Fruit fly (Drosophila melanogaster) whole organism, embryonic: ENCODE data around the gene Cpr64Ab.

Source experiments
- Adf1 ChIP-seq: fragments of 200-800 bp; sonication (Bioruptor generic); IDR thresholded peaks from 2 replicates; pipeline ENCODE4 v1.3.6; 2022; ENCODE audit warnings: missing biosample characterization, missing genetic modification characterization
- BEAF-32 ChIP-seq: fragments of 200-800 bp; sonication (Bioruptor generic); optimal IDR thresholded peaks from 3 replicates; lab custom pipeline; 2017; ENCODE audit warnings: missing biosample characterization, missing genetic modification characterization, mild to moderate bottlenecking, moderate library complexity, missing genetic modification reagents
- Bgb ChIP-seq: fragments of 200-800 bp; sonication (Bioruptor generic); IDR thresholded peaks from 2 replicates; pipeline ENCODE4 v1.3.6; 2022; ENCODE audit warnings: missing biosample characterization, missing genetic modification characterization; ENCODE audit not compliant: partially characterized antibody
- Blimp-1 ChIP-seq: fragments of 200-800 bp; sonication (Bioruptor generic); optimal IDR thresholded peaks from 3 replicates; lab custom pipeline; 2018; ENCODE audit warnings: missing biosample characterization, missing genetic modification characterization, mild to moderate bottlenecking, moderate library complexity, missing genetic modification reagents
- CG11504 ChIP-seq: fragments of 200-800 bp; sonication (Bioruptor generic); optimal IDR thresholded peaks from 3 replicates; lab custom pipeline; 2019; ENCODE audit warnings: missing biosample characterization, mild to moderate bottlenecking, missing genetic modification characterization, moderate library complexity
- CG11696 ChIP-seq: fragments of 200-800 bp; sonication (Bioruptor generic); IDR thresholded peaks from 2 replicates; pipeline ENCODE4 v1.3.6; 2022; ENCODE audit warnings: missing biosample characterization, missing genetic modification characterization
- CG15514 ChIP-seq: fragments of 200-800 bp; sonication (Bioruptor generic); optimal IDR thresholded peaks from 3 replicates; lab custom pipeline; 2017; ENCODE audit warnings: missing biosample characterization, missing genetic modification characterization, mild to moderate bottlenecking, moderate library complexity, missing genetic modification reagents
- CG15601 ChIP-seq: fragments of 200-800 bp; sonication (Bioruptor generic); optimal IDR thresholded peaks from 3 replicates; lab custom pipeline; 2019; ENCODE audit warnings: missing biosample characterization, mild to moderate bottlenecking, missing genetic modification characterization, moderate library complexity
- CG16813 ChIP-seq: fragments of 200-800 bp; sonication (Bioruptor generic); IDR thresholded peaks from 3 replicates; pipeline ENCODE4 v1.3.6; 2022; ENCODE audit warnings: missing biosample characterization, missing genetic modification characterization; ENCODE audit not compliant: partially characterized antibody
- CG16863 ChIP-seq: fragments of 200-800 bp; sonication (Bioruptor generic); optimal IDR thresholded peaks from 3 replicates; lab custom pipeline; 2016; ENCODE audit warnings: missing biosample characterization, missing genetic modification characterization
- CG18011 ChIP-seq: fragments of 200-800 bp; sonication (Bioruptor generic); optimal IDR thresholded peaks from 2 replicates; lab custom pipeline; 2017; ENCODE audit warnings: missing biosample characterization, missing genetic modification characterization, mild to moderate bottlenecking, moderate library complexity, missing genotype
- CG32767 ChIP-seq: fragments of 200-800 bp; sonication (Bioruptor generic); IDR thresholded peaks from 2 replicates; pipeline ENCODE4 v1.3.6; 2022; ENCODE audit warnings: missing biosample characterization, missing genetic modification characterization
- CG43689 ChIP-seq: fragments of 200-800 bp; sonication (Bioruptor generic); IDR thresholded peaks from 2 replicates; pipeline ENCODE4 v1.3.6; 2022; ENCODE audit warnings: missing biosample characterization, missing genetic modification characterization
- CG6813 ChIP-seq: fragments of 200-800 bp; sonication (Bioruptor generic); optimal IDR thresholded peaks from 2 replicates; lab custom pipeline; 2017; ENCODE audit warnings: missing biosample characterization, missing genetic modification characterization, mild to moderate bottlenecking, moderate library complexity, missing genetic modification reagents
- CG8281 ChIP-seq: fragments of 200-800 bp; sonication (Bioruptor generic); optimal IDR thresholded peaks from 2 replicates; lab custom pipeline; 2018; ENCODE audit warnings: missing biosample characterization, mild to moderate bottlenecking, missing genetic modification characterization, moderate library complexity
- CG9817 ChIP-seq: fragments of 200-800 bp; sonication (Bioruptor generic); optimal IDR thresholded peaks from 2 replicates; lab custom pipeline; 2018; ENCODE audit warnings: missing biosample characterization, mild to moderate bottlenecking, missing genetic modification characterization, moderate library complexity
- CG9932 ChIP-seq: fragments of 200-800 bp; sonication (Bioruptor generic); IDR thresholded peaks from 2 replicates; pipeline ENCODE4 v1.3.6; 2022; ENCODE audit warnings: missing biosample characterization, missing genetic modification characterization
- Dbx ChIP-seq: fragments of 200-800 bp; sonication (Bioruptor generic); IDR thresholded peaks from 3 replicates; pipeline ENCODE4 v1.3.6; 2022; ENCODE audit warnings: missing biosample characterization, missing genetic modification characterization
- Deaf1 ChIP-seq: fragments of 200-800 bp; optimal IDR thresholded peaks from 3 replicates; lab custom pipeline; 2019; ENCODE audit warnings: missing biosample characterization, mild to moderate bottlenecking, missing genetic modification characterization, moderate library complexity
- Dref ChIP-seq: fragments of 200-800 bp; sonication (Bioruptor generic); IDR thresholded peaks from 2 replicates; pipeline ENCODE4 v1.3.6; 2022; ENCODE audit warnings: missing biosample characterization, missing genetic modification characterization
- Ets97D ChIP-seq: fragments of 200-800 bp; sonication (Bioruptor generic); optimal IDR thresholded peaks from 3 replicates; lab custom pipeline; 2016; ENCODE audit warnings: missing biosample characterization, missing genetic modification characterization
- Kr ChIP-seq: fragments of 200-800 bp; sonication (Bioruptor generic); optimal IDR thresholded peaks from 2 replicates; lab custom pipeline; 2017; ENCODE audit warnings: missing biosample characterization, mild to moderate bottlenecking, missing genetic modification characterization
- MBD-R2 ChIP-seq: fragments of 200-800 bp; sonication (Bioruptor generic); IDR thresholded peaks from 2 replicates; pipeline ENCODE4 v1.3.6; 2022; ENCODE audit warnings: missing biosample characterization, missing genetic modification characterization
- Mad ChIP-seq: fragments of 200-800 bp; sonication (Bioruptor generic); optimal IDR thresholded peaks from 2 replicates; lab custom pipeline; 2016; ENCODE audit warnings: missing biosample characterization, missing genetic modification characterization
- Med ChIP-seq: fragments of 200-800 bp; sonication (Bioruptor generic); peaks from one replicate; lab custom pipeline; 2016; ENCODE audit warnings: missing biosample characterization, missing genetic modification characterization, mild to moderate bottlenecking, inconsistent platforms, moderate library complexity
- NFAT ChIP-seq: fragments of 200-800 bp; sonication (Bioruptor generic); IDR thresholded peaks from 2 replicates; pipeline ENCODE4 v1.3.6; 2022; ENCODE audit warnings: missing biosample characterization, missing genetic modification characterization
- Sry-δ ChIP-seq: fragments of 200-800 bp; sonication (Bioruptor generic); optimal IDR thresholded peaks from 2 replicates; lab custom pipeline; 2016; ENCODE audit warnings: missing biosample characterization, missing genetic modification characterization
- bigmax ChIP-seq: fragments of 200-800 bp; sonication (Bioruptor generic); optimal IDR thresholded peaks from 2 replicates; lab custom pipeline; 2018; ENCODE audit warnings: missing biosample characterization, mild to moderate bottlenecking, missing genetic modification characterization
- chinmo ChIP-seq: fragments of 200-800 bp; sonication (Bioruptor generic); IDR thresholded peaks from 4 replicates; pipeline ENCODE4 v1.3.6; 2022; ENCODE audit warnings: missing biosample characterization, missing genetic modification characterization; ENCODE audit not compliant: partially characterized antibody
- chn ChIP-seq: fragments of 200-800 bp; sonication (Bioruptor generic); optimal IDR thresholded peaks from 2 replicates; lab custom pipeline; 2016; ENCODE audit warnings: missing biosample characterization, missing genetic modification characterization
- crol ChIP-seq: fragments of 200-800 bp; sonication (Bioruptor generic); IDR thresholded peaks from 2 replicates; pipeline ENCODE4 v1.3.6; 2022; ENCODE audit warnings: missing biosample characterization, missing genetic modification characterization
- cwo ChIP-seq: fragments of 200-800 bp; sonication (Bioruptor generic); optimal IDR thresholded peaks from 3 replicates; lab custom pipeline; 2017; ENCODE audit warnings: missing biosample characterization, missing genetic modification characterization, mild to moderate bottlenecking, moderate library complexity, missing genetic modification reagents
- da ChIP-seq: fragments of 200-800 bp; sonication (Bioruptor generic); optimal IDR thresholded peaks from 2 replicates; lab custom pipeline; 2016; ENCODE audit warnings: missing biosample characterization, missing genetic modification characterization
- dan ChIP-seq: fragments of 200-800 bp; sonication (Bioruptor generic); IDR thresholded peaks from 2 replicates; pipeline ENCODE4 v1.3.6; 2022; ENCODE audit warnings: missing biosample characterization, missing genetic modification characterization
- ewg ChIP-seq: fragments of 200-800 bp; sonication (Bioruptor generic); optimal IDR thresholded peaks from 3 replicates; lab custom pipeline; 2017; ENCODE audit warnings: mild to moderate bottlenecking, missing biosample characterization, missing genetic modification reagents, missing genetic modification characterization
- fd96Cb ChIP-seq: fragments of 200-800 bp; sonication (Bioruptor generic); optimal IDR thresholded peaks from 2 replicates; lab custom pipeline; 2018; ENCODE audit warnings: missing biosample characterization, mild to moderate bottlenecking, missing genetic modification characterization, moderate library complexity
- gfzf ChIP-seq: fragments of 200-800 bp; sonication (Bioruptor generic); optimal IDR thresholded peaks from 2 replicates; lab custom pipeline; 2016; ENCODE audit warnings: missing biosample characterization, mild to moderate bottlenecking, missing genetic modification characterization, moderate library complexity
- inv ChIP-seq: fragments of 200-800 bp; sonication (Bioruptor generic); IDR thresholded peaks from 2 replicates; pipeline ENCODE4 v1.3.6; 2022; ENCODE audit warnings: missing biosample characterization, missing genetic modification characterization; ENCODE audit not compliant: partially characterized antibody
- mam ChIP-seq: fragments of 200-800 bp; sonication (Bioruptor generic); optimal IDR thresholded peaks from 3 replicates; lab custom pipeline; 2016; ENCODE audit warnings: missing biosample characterization, missing genetic modification characterization
- mld ChIP-seq: fragments of 200-800 bp; sonication (Bioruptor generic); IDR thresholded peaks from 3 replicates; pipeline ENCODE4 v1.3.6; 2022; ENCODE audit warnings: missing biosample characterization, missing genetic modification characterization; ENCODE audit not compliant: partially characterized antibody
- nerfin-2 ChIP-seq: fragments of 200-800 bp; sonication (Bioruptor generic); IDR thresholded peaks from 2 replicates; pipeline ENCODE4 v1.3.6; 2022; ENCODE audit warnings: missing biosample characterization, missing genetic modification characterization; ENCODE audit not compliant: partially characterized antibody
- onecut ChIP-seq: fragments of 200-800 bp; sonication (Bioruptor generic); IDR thresholded peaks from 2 replicates; pipeline ENCODE4 v1.3.6; 2022; ENCODE audit warnings: missing biosample characterization, missing genetic modification characterization
- pfk ChIP-seq: fragments of 200-800 bp; sonication (Bioruptor generic); optimal IDR thresholded peaks from 2 replicates; lab custom pipeline; 2018; ENCODE audit warnings: missing biosample characterization, mild to moderate bottlenecking, missing genetic modification characterization, moderate library complexity
- pum ChIP-seq: fragments of 200-800 bp; sonication (Bioruptor generic); optimal IDR thresholded peaks from 2 replicates; lab custom pipeline; 2016; ENCODE audit warnings: missing biosample characterization, missing genetic modification characterization
- pzg ChIP-seq: fragments of 200-800 bp; sonication (Bioruptor generic); optimal IDR thresholded peaks from 3 replicates; lab custom pipeline; 2018; ENCODE audit warnings: missing biosample characterization, mild to moderate bottlenecking, missing genetic modification characterization, moderate library complexity
- repo ChIP-seq: fragments of 200-800 bp; sonication (Bioruptor generic); optimal IDR thresholded peaks from 2 replicates; lab custom pipeline; 2016; ENCODE audit warnings: missing biosample characterization, missing genetic modification characterization
- rib ChIP-seq: fragments of 200-800 bp; sonication (Bioruptor generic); IDR thresholded peaks from 2 replicates; pipeline ENCODE4 v1.3.6; 2022; ENCODE audit warnings: missing biosample characterization, missing genetic modification characterization
- ro ChIP-seq: fragments of 200-800 bp; sonication (Bioruptor generic); IDR thresholded peaks from 2 replicates; pipeline ENCODE4 v1.3.6; 2022; ENCODE audit warnings: missing biosample characterization, missing genetic modification characterization
- run ChIP-seq: fragments of 200-800 bp; sonication (Bioruptor generic); optimal IDR thresholded peaks from 3 replicates; lab custom pipeline; 2018; ENCODE audit warnings: missing biosample characterization, mild to moderate bottlenecking, missing genetic modification characterization
- ssp ChIP-seq: fragments of 200-800 bp; sonication (Bioruptor generic); IDR thresholded peaks from 2 replicates; pipeline ENCODE4 v1.3.6; 2022; ENCODE audit warnings: missing biosample characterization, missing genetic modification characterization

Cpr64Ab gene

DNA sequence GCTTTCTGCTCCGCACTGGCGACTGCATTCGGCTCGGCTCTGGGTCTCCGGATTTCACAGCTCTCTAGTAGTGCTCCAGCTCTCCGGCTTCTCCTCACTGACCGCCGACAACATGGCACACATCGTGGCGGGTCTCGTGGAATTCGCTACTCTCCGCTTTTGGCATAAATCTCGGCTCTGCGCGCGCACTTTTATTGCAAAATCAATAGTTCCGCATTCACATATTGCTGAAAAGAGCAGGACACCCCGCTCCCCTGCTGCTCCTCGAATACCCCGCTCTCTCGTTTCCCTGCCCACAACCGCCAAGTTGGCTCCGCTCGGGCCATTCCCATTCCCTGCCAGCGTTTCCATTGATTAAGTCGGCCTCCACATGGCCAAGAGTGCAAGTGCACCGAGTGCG is 26.1 kb downstream of the Cpr64Ab start (continued):
- TF ChIP-seq bigmax (GFP tag; lab: Kevin White, UChicago) (no peak), BEAF-32 (no peak), CG11696 (GFP tag; lab: Robert Waterston, UW) (no peak), CG16813 (no peak), Deaf1 (tag; lab: Kevin White, UChicago) (peak; percentile 80), Adf1 (GFP tag; lab: Robert Waterston, UW) (no peak), repo (no peak), chinmo (0 out of 4 replicates have a peak, but pooled peaks have one; percentile 25), CG15514 (GFP tag; lab: Kevin White, UChicago) (peak; percentile 39), Med (GFP tag; lab: Kevin White, UChicago) (peak; percentile 49), CG8281 (tag; lab: Kevin White, UChicago) (no peak), mam (GFP tag; lab: Kevin White, UChicago) (no peak), CG15601 (no peak), chn (GFP tag; lab: Kevin White, UChicago) (no peak), CG6813 (GFP tag; lab: Kevin White, UChicago) (no peak), CG16863 (no peak), Ets97D (GFP tag; lab: Kevin White, UChicago) (no peak), nerfin-2 (GFP tag; lab: Robert Waterston, UW) (no peak), CG9932 (GFP tag; lab: Robert Waterston, UW) (no peak), Mad (peak; percentile 30), rib (0 out of 2 replicates have a peak, but pooled peaks have one; percentile 30), da (GFP tag; lab: Kevin White, UChicago) (no peak), CG18011 (no peak), Kr (GFP tag; lab: Kevin White, UChicago) (no peak), mld (GFP tag; lab: Robert Waterston, UW) (0 out of 3 replicates have a peak, but pooled peaks have one; percentile 44), Bgb (peak; percentile 19; the same call in 1 of the 2 replicates), Dbx (GFP tag; lab: Robert Waterston, UW) (no peak), inv (GFP tag; lab: Robert Waterston, UW) (no peak), ro (GFP tag; lab: Robert Waterston, UW) (no peak), CG11504 (no peak), gfzf (GFP tag; lab: Kevin White, UChicago) (no peak), ewg (GFP tag; lab: Kevin White, UChicago) (peak; percentile 94), cwo (GFP tag; lab: Kevin White, UChicago) (no peak), MBD-R2 (GFP tag; lab: Robert Waterston, UW) (0 out of 2 replicates have a peak, but pooled peaks have one; percentile 13), CG32767 (GFP tag; lab: Robert Waterston, UW) (no peak), pfk (GFP tag; lab: Kevin White, UChicago) (no peak), onecut (GFP tag; lab: Robert Waterston, UW) (peak; percentile 98), NFAT (GFP tag; lab: Robert Waterston, UW) (no peak), Dref (GFP tag; lab: Robert Waterston, UW) (no peak), CG43689 (no peak), fd96Cb (tag; lab: Kevin White, UChicago) (no peak), ssp (GFP tag; lab: Robert Waterston, UW) (no peak), crol (GFP tag; lab: Robert Waterston, UW) (peak; percentile 86), dan (GFP tag; lab: Robert Waterston, UW) (no peak), run (tag; lab: Kevin White, UChicago) (no peak), CG9817 (tag; lab: Kevin White, UChicago) (no peak), Blimp-1 (no peak), Sry-δ (GFP tag; lab: Kevin White, UChicago) (no peak), pum (no peak), pzg (GFP tag; lab: Kevin White, UChicago) (no peak)
